Worm (Caenorhabditis elegans) whole organism, young adult: ENCODE data around the gene toca-2.

Experiments used
- B0035.1 ChIP-seq: sonication (generic microtip); optimal IDR thresholded peaks from 2 replicates; lab custom pipeline; 2016; ENCODE audit warnings: missing genetic modification characterization, mild to moderate bottlenecking, missing compliant biosample characterization, missing genotype, missing genetic modification reagents
- bed-2 ChIP-seq: fragments of 200-800 bp; sonication (Bioruptor generic); IDR thresholded peaks from 2 replicates; pipeline ENCODE4 v1.3.6; 2022; ENCODE audit warnings: missing genetic modification reagents, missing genetic modification characterization, missing compliant biosample characterization
- hlh-12 ChIP-seq: sonication (generic microtip); optimal IDR thresholded peaks from 2 replicates; lab custom pipeline; 2016; ENCODE audit warnings: missing genetic modification characterization, missing compliant biosample characterization

- no peak for TF ChIP-seq bed-2 (GFP tag; lab: Robert Waterston, UW)
- no peak for TF ChIP-seq B0035.1 (tag; lab: Kevin White, UChicago)
- TF ChIP-seq hlh-12 (tag; lab: Kevin White, UChicago): no peak
Observed at ce11 chrIII:13762046-13762445, 6.3 kb downstream of the toca-2 start, which contains the start of gene dbn-1.
